Worm (Caenorhabditis elegans): ENCODE measurements around the gene C54C6.5.

DNA sequence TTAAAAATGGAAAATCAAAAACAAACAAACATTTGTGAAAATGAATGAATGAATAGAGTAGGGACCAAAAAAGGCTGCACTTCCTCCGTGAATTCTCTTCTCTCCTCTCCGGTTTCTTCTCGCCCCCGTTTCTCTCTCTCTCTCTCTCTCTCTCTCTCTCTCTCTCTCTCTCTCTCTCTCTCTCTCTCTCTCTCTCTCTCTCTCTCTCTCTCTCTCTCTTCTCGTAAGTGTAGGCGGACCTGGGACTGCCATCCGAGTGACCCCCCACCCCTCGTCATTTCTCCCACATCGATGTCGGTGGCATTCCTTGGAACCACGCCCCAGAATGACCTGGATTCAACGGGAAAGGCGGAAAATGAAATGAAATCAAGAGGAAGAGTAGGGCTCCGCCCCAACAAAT lies 17.1 kb upstream of the C54C6.5 start:
- TF ChIP-seq nhr-12 (tag; optimal IDR thresholded peaks at IDR 0.05) (no peak), ceh-43 (GFP tag; optimal IDR thresholded peaks at IDR 0.05) (no peak), tbx-8 (GFP tag; optimal IDR thresholded peaks at IDR 0.05) (no peak), elt-1 (tag; optimal IDR thresholded peaks at IDR 0.05; ENCODE audit: borderline replicate concordance, insufficient read depth) (no peak), nhr-237 (tag; optimal IDR thresholded peaks at IDR 0.05) (no peak)

Data from whole organism, mixed stage, embryonic.